Fruit fly (Drosophila melanogaster): ENCODE results near the gene ko.

Gene ko

DNA sequence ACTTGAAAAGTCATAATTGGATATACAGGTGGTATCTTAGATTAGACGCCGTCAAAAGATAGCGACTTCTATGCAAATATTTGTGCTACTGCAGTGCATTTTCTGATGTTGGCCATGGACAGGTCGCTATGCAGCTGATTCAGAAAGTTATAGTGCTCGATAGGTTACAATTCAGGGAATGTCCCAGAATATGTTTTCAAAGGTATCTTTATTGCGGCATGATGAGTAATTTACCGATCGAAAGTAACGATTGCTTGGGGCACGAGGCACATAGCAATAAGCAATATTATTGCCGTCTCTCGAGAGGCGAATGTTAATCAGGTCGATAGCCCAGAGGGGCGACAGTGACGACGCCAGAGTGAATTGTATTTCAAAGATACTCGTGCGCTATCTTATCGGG lies 60.9 kb downstream of the ko start:
- TF ChIP-seq EcR (GFP tag; optimal IDR thresholded peaks at IDR 0.05) (no peak), CG10348 (GFP tag; IDR thresholded peaks at IDR 0.05) (no peak), CG9948 (tag; optimal IDR thresholded peaks at IDR 0.05) (no peak), rn (GFP tag; IDR thresholded peaks at IDR 0.05) (no peak), CG8159 (tag; optimal IDR thresholded peaks at IDR 0.05) (no peak)

dm6 chr3L:21069453-21069852 lies 61.5 kb downstream of the ko start:
- TF ChIP-seq rn (GFP tag; IDR thresholded peaks at IDR 0.05) = no peak
- TF ChIP-seq CG34367 (tag; optimal IDR thresholded peaks at IDR 0.05) = no peak
- TF ChIP-seq CG32121 (GFP tag; IDR thresholded peaks at IDR 0.05) = no peak
- no peak for TF ChIP-seq CG17806 (tag; optimal IDR thresholded peaks at IDR 0.05)
- no peak for TF ChIP-seq CG8301 (tag; optimal IDR thresholded peaks at IDR 0.05)
- TF ChIP-seq Snoo (tag; optimal IDR thresholded peaks at IDR 0.05) = no peak

- TF ChIP-seq CG14655 (GFP tag; optimal IDR thresholded peaks at IDR 0.05) = no peak
- TF ChIP-seq CG13204 (GFP tag; optimal IDR thresholded peaks at IDR 0.05) = peak; percentile 81
- TF ChIP-seq CG9948 (tag; optimal IDR thresholded peaks at IDR 0.05) = no peak
- TF ChIP-seq CG10348 (GFP tag; IDR thresholded peaks at IDR 0.05) = no peak
- TF ChIP-seq D1 (tag; optimal IDR thresholded peaks at IDR 0.05) = no peak
- TF ChIP-seq CG32121 (GFP tag; IDR thresholded peaks at IDR 0.05) = no peak
- no peak for TF ChIP-seq Pif1A (GFP tag; optimal IDR thresholded peaks at IDR 0.05)
- TF ChIP-seq CG17806 (tag; optimal IDR thresholded peaks at IDR 0.05) = no peak
- no peak for TF ChIP-seq CG8301 (tag; optimal IDR thresholded peaks at IDR 0.05)
- no peak for TF ChIP-seq CG12605 (GFP tag; IDR thresholded peaks at IDR 0.05)
- peak; percentile 84 for TF ChIP-seq EcR (GFP tag; optimal IDR thresholded peaks at IDR 0.05)
- TF ChIP-seq Ets98B (GFP tag; IDR thresholded peaks at IDR 0.05) = no peak
- TF ChIP-seq gl (tag; optimal IDR thresholded peaks at IDR 0.05) = peak; percentile 15
- peak; percentile 40; the same call in 1 of the 3 replicates for TF ChIP-seq CG4496 (GFP tag; IDR thresholded peaks at IDR 0.05)
Observed at dm6 chr3L:21067553-21068157, 63.3 kb downstream of the ko start.

DNA sequence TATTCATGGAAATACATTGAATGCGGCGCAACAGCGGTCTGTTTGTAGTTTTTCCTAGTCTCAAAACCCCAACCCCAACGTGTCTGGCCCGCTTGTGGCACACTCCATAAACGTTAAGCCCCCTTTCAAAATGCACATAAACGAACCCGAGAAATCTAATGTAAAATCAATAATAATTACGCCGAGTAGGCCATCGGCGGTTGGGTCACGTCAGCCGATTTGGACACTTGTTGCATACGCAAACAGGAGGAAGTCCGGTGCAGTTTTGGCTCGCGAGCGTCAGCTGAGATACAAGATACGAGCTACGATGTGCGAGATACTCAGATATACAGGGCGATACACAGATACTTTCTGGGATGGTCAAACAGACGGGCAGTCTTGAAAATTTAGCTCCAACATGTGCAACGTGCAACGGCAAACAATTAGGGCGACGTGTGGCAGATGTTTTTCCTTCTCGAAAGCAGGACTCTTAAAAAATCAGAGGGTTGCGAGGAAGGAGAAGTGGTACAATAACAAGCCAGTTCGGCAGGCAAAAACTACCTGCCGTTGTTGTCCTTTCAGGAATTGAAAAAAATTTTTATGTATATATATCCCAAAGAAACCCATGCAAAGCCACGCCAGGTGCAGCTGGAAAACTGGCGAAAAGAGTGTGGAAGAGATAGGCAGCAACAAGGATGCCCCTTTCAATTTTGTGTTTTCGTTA lies 64.6 kb downstream of the ko start:
- TF ChIP-seq CG32121 (GFP tag; IDR thresholded peaks at IDR 0.05) = no peak
- TF ChIP-seq EcR (GFP tag; optimal IDR thresholded peaks at IDR 0.05) = no peak
- TF ChIP-seq fd96Ca (GFP tag; IDR thresholded peaks at IDR 0.05) = no peak
- TF ChIP-seq CG4496 (GFP tag; IDR thresholded peaks at IDR 0.05) = no peak
- no peak for TF ChIP-seq gl (tag; optimal IDR thresholded peaks at IDR 0.05)
- TF ChIP-seq Snoo (tag; optimal IDR thresholded peaks at IDR 0.05) = no peak
- no peak for TF ChIP-seq D1 (tag; optimal IDR thresholded peaks at IDR 0.05)
- no peak for TF ChIP-seq Ets98B (GFP tag; IDR thresholded peaks at IDR 0.05)
- TF ChIP-seq CG9948 (tag; optimal IDR thresholded peaks at IDR 0.05) = no peak
- TF ChIP-seq CG8159 (tag; optimal IDR thresholded peaks at IDR 0.05) = no peak
- TF ChIP-seq CG34367 (tag; optimal IDR thresholded peaks at IDR 0.05) = no peak
- TF ChIP-seq Pif1B (GFP tag; optimal IDR thresholded peaks at IDR 0.05) = no peak
- no peak for TF ChIP-seq CG17806 (tag; optimal IDR thresholded peaks at IDR 0.05)
- TF ChIP-seq CG14655 (GFP tag; optimal IDR thresholded peaks at IDR 0.05) = no peak
- TF ChIP-seq CG12605 (GFP tag; IDR thresholded peaks at IDR 0.05) = no peak

DNA sequence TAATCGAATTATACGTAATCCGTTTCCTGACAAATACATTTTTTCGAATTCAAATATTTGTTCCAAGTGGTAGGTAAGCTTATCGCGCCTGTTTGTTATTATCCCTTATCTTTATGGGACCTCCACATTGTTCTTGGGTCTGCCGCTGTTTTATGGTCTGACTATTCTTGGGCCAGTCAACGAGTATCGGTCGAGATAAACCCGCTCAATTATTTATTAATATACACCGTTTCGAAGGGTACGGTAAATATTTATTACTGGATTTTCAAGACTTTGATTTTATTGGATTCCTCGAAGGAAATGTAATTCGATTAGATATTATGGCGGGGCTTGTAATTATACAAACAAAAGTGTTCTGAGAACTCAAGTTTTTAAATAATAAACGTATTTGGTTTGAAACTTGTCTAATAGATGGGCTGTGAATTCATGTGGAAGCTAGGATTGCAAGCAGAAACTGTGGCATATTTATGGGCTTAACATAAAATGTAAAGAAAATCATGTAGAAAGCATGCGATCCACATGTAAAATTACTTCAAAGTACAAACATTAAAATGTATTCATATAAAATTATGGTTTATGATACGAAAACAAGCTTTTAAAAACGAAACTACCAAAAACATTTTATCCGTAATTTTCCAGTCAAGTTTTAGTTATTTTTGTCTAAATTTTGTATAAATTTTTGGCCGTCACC lies 65.6 kb downstream of the ko start, which contains the start of gene CG43072:
Gene CG43072, plus strand, starts transcription at position 641 of the 691 bp plus-strand sequence.
- TF ChIP-seq CG12605 (GFP tag; IDR thresholded peaks at IDR 0.05) (no peak), Snoo (tag; optimal IDR thresholded peaks at IDR 0.05) (no peak), fd96Ca (GFP tag; IDR thresholded peaks at IDR 0.05) (no peak), Pif1A (GFP tag; optimal IDR thresholded peaks at IDR 0.05) (no peak), Ets98B (GFP tag; IDR thresholded peaks at IDR 0.05) (no peak), rn (GFP tag; IDR thresholded peaks at IDR 0.05) (no peak), CG10348 (GFP tag; IDR thresholded peaks at IDR 0.05) (no peak), D1 (tag; optimal IDR thresholded peaks at IDR 0.05) (peak; percentile 86)

dm6 chr3L:21064587-21064986 lies 66.4 kb downstream of the ko start:
- no peak for TF ChIP-seq CG15710 (tag; optimal IDR thresholded peaks at IDR 0.05)
- TF ChIP-seq D1 (tag; optimal IDR thresholded peaks at IDR 0.05) = no peak
- TF ChIP-seq fd96Ca (GFP tag; IDR thresholded peaks at IDR 0.05) = no peak
- no peak for TF ChIP-seq rn (GFP tag; IDR thresholded peaks at IDR 0.05)
- no peak for TF ChIP-seq CG10348 (GFP tag; IDR thresholded peaks at IDR 0.05)
- no peak for TF ChIP-seq CG34367 (tag; optimal IDR thresholded peaks at IDR 0.05)
- TF ChIP-seq CG4496 (GFP tag; IDR thresholded peaks at IDR 0.05) = no peak
- no peak for TF ChIP-seq CG9948 (tag; optimal IDR thresholded peaks at IDR 0.05)
- no peak for TF ChIP-seq Pif1B (GFP tag; optimal IDR thresholded peaks at IDR 0.05)
- no peak for TF ChIP-seq CG13204 (GFP tag; optimal IDR thresholded peaks at IDR 0.05)
- no peak for TF ChIP-seq EcR (GFP tag; optimal IDR thresholded peaks at IDR 0.05)
- TF ChIP-seq CG8159 (tag; optimal IDR thresholded peaks at IDR 0.05) = no peak
- TF ChIP-seq CG12605 (GFP tag; IDR thresholded peaks at IDR 0.05) = no peak
- no peak for TF ChIP-seq Ets98B (GFP tag; IDR thresholded peaks at IDR 0.05)
- no peak for TF ChIP-seq Snoo (tag; optimal IDR thresholded peaks at IDR 0.05)
